Fruit fly (Drosophila melanogaster) whole organism, prepupa: Measurements from ENCODE around the gene CG33080.

Source experiments
- CG15336 ChIP-seq: fragments of 200-800 bp; sonication (Bioruptor generic); IDR thresholded peaks from 2 replicates; pipeline ENCODE4 v1.3.6; 2022; ENCODE audit warnings: missing biosample characterization, missing genetic modification characterization
- CG8119 ChIP-seq: fragments of 200-800 bp; sonication (Bioruptor generic); IDR thresholded peaks from 3 replicates; pipeline ENCODE4 v1.3.6; 2022; ENCODE audit warnings: missing biosample characterization, missing genetic modification characterization
- topi ChIP-seq: fragments of 200-800 bp; sonication (Bioruptor generic); optimal IDR thresholded peaks from 3 replicates; lab custom pipeline; 2016; ENCODE audit warnings: missing biosample characterization, missing genetic modification characterization

- TF ChIP-seq CG15336 (GFP tag; lab: Robert Waterston, UW) = no peak
- no peak for TF ChIP-seq CG8119 (GFP tag; lab: Robert Waterston, UW)
- TF ChIP-seq topi (GFP tag; lab: Kevin White, UChicago) = no peak
These were observed 40.7 kb downstream of the CG33080 start for dm6 chrX:5676855-5677254.
